Worm (Caenorhabditis elegans) whole organism, L3 larva: Measurements from ENCODE around the gene C29A12.1.

Source experiments
- ZK546.5 ChIP-seq: sonication (generic microtip); optimal IDR thresholded peaks from 2 replicates; lab custom pipeline; 2017; ENCODE audit warnings: missing biosample characterization, missing genetic modification characterization
- aly-2 ChIP-seq: fragments of 150-350 bp; optimal IDR thresholded peaks from 2 replicates; lab custom pipeline; 2014; ENCODE audit warnings: missing biosample characterization, missing genetic modification characterization
- ceh-16 ChIP-seq: sonication (generic microtip); optimal IDR thresholded peaks from 2 replicates; lab custom pipeline; 2017; ENCODE audit warnings: missing biosample characterization, missing genetic modification characterization
- daf-12 ChIP-seq: fragments of 150-350 bp; optimal IDR thresholded peaks from 2 replicates; lab custom pipeline; 2014; ENCODE audit warnings: missing biosample characterization, missing genetic modification reagents, missing genetic modification characterization
- fkh-10 ChIP-seq: sonication (generic microtip); optimal IDR thresholded peaks from 2 replicates; lab custom pipeline; 2017; ENCODE audit warnings: missing biosample characterization, missing genetic modification reagents, missing genetic modification characterization
- fos-1 ChIP-seq: fragments of 150-350 bp; optimal IDR thresholded peaks from 2 replicates; lab custom pipeline; 2014; ENCODE audit warnings: missing biosample characterization, missing genetic modification characterization
- lin-15B ChIP-seq: fragments of 150-350 bp; optimal IDR thresholded peaks from 2 replicates; lab custom pipeline; 2014; ENCODE audit warnings: missing biosample characterization, missing genetic modification characterization
- nhr-43 ChIP-seq: sonication (generic microtip); optimal IDR thresholded peaks from 2 replicates; lab custom pipeline; 2016; ENCODE audit warnings: mild to moderate bottlenecking, missing genetic modification characterization, missing compliant biosample characterization; ENCODE audit not compliant: poor library complexity, severe bottlenecking
- skn-1 ChIP-seq: fragments of 150-350 bp; optimal IDR thresholded peaks from 2 replicates; lab custom pipeline; 2014; ENCODE audit warnings: missing biosample characterization, missing genetic modification characterization

- TF ChIP-seq fkh-10 (peak; percentile 29), lin-15B (tag; lab: Kevin White, UChicago) (peak; percentile 92), skn-1 (tag; lab: Kevin White, UChicago) (peak; percentile 66), fos-1 (tag; lab: Kevin White, UChicago) (no peak), nhr-43 (tag; lab: Kevin White, UChicago) (peak; percentile 96), ZK546.5 (tag; lab: Kevin White, UChicago) (no peak), ceh-16 (tag; lab: Kevin White, UChicago) (no peak), aly-2 (no peak), daf-12 (tag; lab: Kevin White, UChicago) (no peak)
These were observed 5.4 kb downstream of the C29A12.1 start, which contains the start of gene plrg-1 for ce11 chrV:10807862-10808327.
